Worm (Caenorhabditis elegans) whole organism, late embryonic: Measurements from ENCODE around the gene R186.3.

Source experiments
- dmd-4 ChIP-seq: sonication (generic microtip); optimal IDR thresholded peaks from 2 replicates; lab custom pipeline; 2016; ENCODE audit warnings: borderline replicate concordance, missing genetic modification characterization, missing compliant biosample characterization
- unc-86 ChIP-seq: sonication (generic microtip); optimal IDR thresholded peaks from 2 replicates; lab custom pipeline; 2016; ENCODE audit warnings: missing genetic modification characterization, missing compliant biosample characterization

ce11 chrV:12961085-12961560 is 5.9 kb downstream of the R186.3 start, which contains the start of gene mpst-7:
- TF ChIP-seq dmd-4 (tag; lab: Kevin White, UChicago) (no peak), unc-86 (tag; lab: Kevin White, UChicago) (no peak)
